Worm (Caenorhabditis elegans) whole organism, L1 larva: ENCODE data around the gene srw-99.
A peak's percentile ranks its signal among the peaks of the same experiment; 100 is the strongest.

Experiments
- blmp-1 ChIP-seq: fragments of 150-350 bp; optimal IDR thresholded peaks from 2 replicates; lab custom pipeline; 2014; ENCODE audit warnings: missing biosample characterization, missing genetic modification characterization
- elt-2 ChIP-seq: sonication (generic microtip); optimal IDR thresholded peaks from 2 replicates; lab custom pipeline; 2016; ENCODE audit warnings: missing genetic modification characterization, mild to moderate bottlenecking, inconsistent platforms, missing compliant biosample characterization, missing genetic modification reagents

srw-99 gene

DNA sequence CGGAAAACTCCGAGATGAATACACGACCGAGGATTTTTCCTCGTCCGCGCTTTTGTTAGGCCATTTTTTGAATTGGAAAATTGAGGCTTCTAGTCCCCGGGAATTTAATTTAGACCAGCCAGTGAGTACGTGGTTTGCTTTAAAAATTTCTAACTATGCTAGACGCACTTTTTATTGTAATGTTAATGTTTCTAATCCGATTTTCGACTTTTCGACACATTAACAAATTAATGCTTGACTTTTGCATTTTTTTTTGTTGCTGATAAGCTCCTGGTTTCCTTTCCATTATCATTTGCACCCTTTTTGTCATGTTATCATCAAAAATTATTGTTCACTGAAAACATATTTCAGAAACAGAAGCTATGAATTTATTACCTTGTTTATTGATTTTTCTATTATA is 48.3 kb downstream of the srw-99 start, which contains the start of gene clec-204:
Gene clec-204, plus strand, starts transcription at position 301 of the 400 bp plus-strand sequence.
- no peak for TF ChIP-seq blmp-1
- peak; percentile 44 for TF ChIP-seq elt-2 (tag; lab: Kevin White, UChicago)
